Worm (Caenorhabditis elegans): ENCODE measurements around the gene Y75B12B.11.

DNA sequence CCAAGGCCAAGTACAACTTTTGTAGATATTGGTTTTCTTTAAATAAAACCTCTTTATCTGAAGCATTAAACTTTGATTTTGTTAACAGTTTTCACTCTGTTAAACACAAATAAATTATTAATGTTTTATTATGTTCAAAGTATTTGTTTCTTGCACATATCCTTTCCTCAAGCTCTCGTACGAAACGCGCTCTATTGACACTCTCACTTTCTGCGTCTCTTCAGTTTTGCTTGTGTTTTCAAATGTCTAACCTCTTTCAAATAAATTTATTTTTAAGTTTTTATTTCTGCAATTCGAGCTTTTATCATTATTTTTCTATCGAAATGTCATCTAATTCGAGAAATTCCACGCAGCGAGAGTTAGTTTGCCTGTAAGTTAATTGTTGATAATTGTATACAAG, 47.3 kb upstream of the Y75B12B.11 start, which contains the start of gene K08F9.4:
- TF ChIP-seq ztf-29 (GFP tag; IDR thresholded peaks at IDR 0.05): no peak
- TF ChIP-seq ref-1 (GFP tag; conservative IDR thresholded peaks at IDR 0.05): no peak
- no peak for TF ChIP-seq T22C8.4 (GFP tag; IDR thresholded peaks at IDR 0.05)
- TF ChIP-seq med-1 (GFP tag; optimal IDR thresholded peaks at IDR 0.05; ENCODE audit: insufficient read depth): no peak

Measured in whole organism, midembryonic.